Worm (Caenorhabditis elegans) whole organism, midembryonic: ENCODE data around the gene W02B12.1.

Experiments
- T22C8.4 ChIP-seq: fragments of 200-800 bp; sonication (Bioruptor generic); IDR thresholded peaks from 2 replicates; pipeline ENCODE4 v1.3.6; 2022; ENCODE audit warnings: missing genetic modification characterization, missing compliant biosample characterization
- cog-1 ChIP-seq: sonication (generic microtip); optimal IDR thresholded peaks from 2 replicates; lab custom pipeline; 2016; ENCODE audit warnings: missing genetic modification characterization, missing compliant biosample characterization
- flt-1 ChIP-seq: fragments of 200-800 bp; sonication (Bioruptor generic); IDR thresholded peaks from 2 replicates; pipeline ENCODE4 v1.3.6; 2022; ENCODE audit warnings: missing genetic modification characterization, missing compliant biosample characterization
- klf-2 ChIP-seq: fragments of 200-800 bp; sonication (Bioruptor generic); conservative IDR thresholded peaks from 2 replicates; pipeline ENCODE4 v1.3.6; 2022; ENCODE audit warnings: missing genetic modification reagents, missing genetic modification characterization, missing compliant biosample characterization
- med-1 ChIP-seq: sonication (generic microtip); optimal IDR thresholded peaks from 2 replicates; lab custom pipeline; 2017; ENCODE audit warnings: missing genetic modification characterization, mild to moderate bottlenecking, missing compliant biosample characterization, antibody characterized with exemption, missing genetic modification reagents; ENCODE audit not compliant: insufficient read depth
- ref-1 ChIP-seq: fragments of 200-800 bp; sonication (Bioruptor generic); conservative IDR thresholded peaks from 2 replicates; pipeline ENCODE4 v1.3.6; 2022; ENCODE audit warnings: missing genetic modification reagents, missing genetic modification characterization, missing compliant biosample characterization
- tab-1 ChIP-seq: fragments of 200-800 bp; sonication (Bioruptor generic); IDR thresholded peaks from 2 replicates; pipeline ENCODE4 v1.3.6; 2022; ENCODE audit warnings: missing genetic modification characterization, missing compliant biosample characterization
- ztf-23 ChIP-seq: fragments of 200-800 bp; sonication (Bioruptor generic); IDR thresholded peaks from 2 replicates; pipeline ENCODE4 v1.3.6; 2022; ENCODE audit warnings: missing genetic modification reagents, missing genetic modification characterization, missing compliant biosample characterization
- ztf-29 ChIP-seq: fragments of 200-800 bp; sonication (Bioruptor generic); IDR thresholded peaks from 2 replicates; pipeline ENCODE4 v1.3.6; 2022; ENCODE audit warnings: missing genetic modification reagents, missing genetic modification characterization, missing compliant biosample characterization

W02B12.1 gene

DNA sequence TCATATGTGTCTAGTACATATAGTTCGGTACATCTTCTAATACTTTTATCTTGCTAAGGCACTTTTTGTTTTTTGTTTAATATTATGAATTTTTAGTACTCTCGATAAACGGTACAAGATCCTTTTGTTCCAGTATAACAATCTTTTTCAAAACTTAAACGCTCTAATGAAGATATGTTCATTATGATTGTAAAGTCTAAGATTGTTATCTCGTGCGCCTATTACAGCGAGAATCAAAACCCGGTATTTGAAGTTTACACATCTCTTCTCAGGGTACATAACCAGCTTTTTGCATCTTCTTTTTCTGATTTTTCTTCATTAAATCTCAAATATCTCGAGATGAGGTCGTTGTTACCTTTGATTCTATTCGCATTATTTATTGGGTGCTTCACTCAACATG lies 39.2 kb downstream of the W02B12.1 start, which contains the start of gene B0334.13:
TSS of gene B0334.13 (plus strand) at position 301 of the 400 bp plus-strand sequence.
- no peak for TF ChIP-seq T22C8.4
- no peak for TF ChIP-seq tab-1 (GFP tag; lab: Robert Waterston, UW)
- TF ChIP-seq klf-2 (GFP tag; lab: Robert Waterston, UW): no peak

DNA sequence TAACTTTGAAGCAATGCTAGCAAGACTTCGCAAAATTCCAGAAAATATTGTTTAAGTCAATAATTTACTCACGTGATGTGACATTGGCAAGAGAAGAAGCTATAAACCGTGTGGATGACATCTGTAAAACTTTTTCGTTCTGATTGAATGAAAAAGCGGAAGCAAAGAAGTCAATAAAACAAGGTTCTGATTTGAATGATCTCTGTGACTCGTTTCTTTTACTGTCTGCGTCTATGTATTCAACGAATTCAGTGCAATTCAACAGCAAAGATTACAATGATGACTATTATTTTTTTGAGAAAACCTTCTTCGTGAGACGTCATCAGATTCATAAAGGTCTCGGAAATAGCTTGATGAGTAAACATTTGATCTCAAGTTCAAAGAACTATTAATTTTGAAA lies 44.0 kb downstream of the W02B12.1 start, which contains the start of gene hacl-1:
TSS of gene hacl-1 (minus strand) at position 121 of the 400 bp plus-strand sequence.
- TF ChIP-seq klf-2 (GFP tag; lab: Robert Waterston, UW) (no peak), med-1 (GFP tag; lab: Kevin White, UChicago) (no peak), tab-1 (GFP tag; lab: Robert Waterston, UW) (no peak), ztf-23 (no peak), cog-1 (tag; lab: Kevin White, UChicago) (no peak), ref-1 (GFP tag; lab: Robert Waterston, UW) (no peak), ztf-29 (no peak), flt-1 (GFP tag; lab: Robert Waterston, UW) (no peak), T22C8.4 (no peak)

DNA sequence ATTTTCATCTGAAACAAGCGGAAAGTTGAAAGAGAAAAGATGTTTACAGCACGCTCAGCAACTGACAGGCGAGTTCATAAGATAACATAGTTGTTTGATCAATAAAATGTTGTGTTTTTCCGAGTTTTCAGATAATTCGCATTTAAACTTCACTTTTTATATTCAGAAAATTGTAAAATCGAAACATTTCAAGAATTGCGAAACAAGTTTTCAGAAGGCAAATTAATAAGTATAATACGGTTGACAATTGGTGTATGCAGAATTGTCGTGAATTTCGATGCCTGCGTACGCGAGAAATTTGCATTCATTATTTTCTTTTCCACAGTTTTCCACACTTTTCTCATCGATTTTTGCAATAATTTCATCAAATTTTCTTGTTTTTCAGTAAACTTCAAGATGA lies 46.5 kb downstream of the W02B12.1 start, which contains the start of the genes ooc-3 and B0334.4:
TSS of gene ooc-3 (minus strand) at position 15 of the 400 bp plus-strand sequence.
TSS of gene B0334.4 (plus strand) at position 386 of the 400 bp plus-strand sequence.
- TF ChIP-seq ztf-23 (no peak), med-1 (GFP tag; lab: Kevin White, UChicago) (no peak), ref-1 (GFP tag; lab: Robert Waterston, UW) (no peak), tab-1 (GFP tag; lab: Robert Waterston, UW) (no peak), cog-1 (tag; lab: Kevin White, UChicago) (no peak), ztf-29 (no peak), klf-2 (GFP tag; lab: Robert Waterston, UW) (no peak), flt-1 (GFP tag; lab: Robert Waterston, UW) (no peak), T22C8.4 (no peak)

DNA sequence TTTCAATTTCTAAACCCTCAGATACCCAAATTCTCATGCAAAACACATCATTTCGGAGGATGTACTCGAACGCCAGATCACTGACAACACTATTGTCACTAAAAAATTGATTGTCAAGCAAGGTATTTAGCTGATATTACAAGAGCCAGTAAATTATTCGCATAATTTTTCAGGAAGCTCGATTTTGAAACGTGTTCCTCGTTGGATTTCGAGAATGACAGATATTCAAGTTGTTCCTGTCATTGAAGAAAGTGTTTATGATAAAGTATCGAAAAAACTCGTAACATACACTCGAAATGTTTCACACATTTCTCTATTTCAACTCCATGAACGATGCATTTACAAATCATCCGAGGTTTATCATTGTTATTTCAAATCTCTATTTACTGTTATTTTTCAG lies 47.0 kb downstream of the W02B12.1 start:
- TF ChIP-seq flt-1 (GFP tag; lab: Robert Waterston, UW): no peak
- TF ChIP-seq ztf-23: no peak
- TF ChIP-seq ref-1 (GFP tag; lab: Robert Waterston, UW): no peak
- TF ChIP-seq klf-2 (GFP tag; lab: Robert Waterston, UW): no peak
- TF ChIP-seq tab-1 (GFP tag; lab: Robert Waterston, UW): no peak
- no peak for TF ChIP-seq cog-1 (tag; lab: Kevin White, UChicago)
- TF ChIP-seq med-1 (GFP tag; lab: Kevin White, UChicago): no peak
- TF ChIP-seq T22C8.4: no peak
- TF ChIP-seq ztf-29: no peak

DNA sequence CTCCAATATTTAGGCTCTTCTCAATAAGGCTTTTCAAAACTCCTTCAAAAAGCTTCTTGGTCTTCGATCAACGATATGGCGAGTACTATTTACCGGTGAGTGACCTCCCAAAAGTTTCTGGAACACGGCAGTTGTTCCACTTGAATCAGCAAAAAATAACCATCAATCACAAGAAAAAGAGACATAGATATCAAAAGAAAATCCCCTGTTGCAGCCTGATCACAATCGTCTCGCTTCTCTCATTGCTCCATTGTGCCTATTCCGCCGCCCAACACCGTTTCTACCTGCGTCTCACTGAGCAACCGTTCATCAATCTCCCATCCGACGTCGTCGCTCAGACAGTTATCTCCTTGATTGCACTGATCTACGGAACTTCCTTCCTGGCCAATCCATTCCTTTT lies 47.9 kb downstream of the W02B12.1 start, which contains the start of gene emc-5:
TSS of gene emc-5 (plus strand) at position 14 of the 400 bp plus-strand sequence.
- TF ChIP-seq tab-1 (GFP tag; lab: Robert Waterston, UW) (no peak), med-1 (GFP tag; lab: Kevin White, UChicago) (no peak), T22C8.4 (no peak), ztf-29 (no peak)

DNA sequence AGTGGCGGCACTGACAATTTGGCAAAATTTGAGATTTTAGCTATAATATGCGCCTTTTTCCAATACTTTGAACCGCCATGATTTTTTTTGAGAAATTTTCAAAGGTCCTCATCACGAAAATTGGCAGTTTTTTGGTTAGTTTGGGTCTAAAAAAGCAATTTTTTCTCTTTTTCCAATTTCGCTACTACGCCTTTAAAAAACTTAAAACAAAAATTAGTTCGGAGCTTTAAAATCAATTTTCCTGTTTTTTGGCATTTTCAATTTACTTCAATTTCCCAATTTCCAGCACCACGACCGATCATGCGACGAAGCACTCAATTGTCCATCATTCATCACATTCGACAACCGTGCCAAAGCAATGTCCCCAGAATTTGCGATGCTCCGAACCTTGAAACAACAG lies 48.5 kb downstream of the W02B12.1 start, which contains the start of gene B0334.5:
TSS of gene B0334.5 (plus strand) at position 301 of the 400 bp plus-strand sequence.
- TF ChIP-seq tab-1 (GFP tag; lab: Robert Waterston, UW) (no peak), ztf-29 (no peak), ztf-23 (0 out of 2 replicates have a peak, but pooled peaks have one; percentile 31)

DNA sequence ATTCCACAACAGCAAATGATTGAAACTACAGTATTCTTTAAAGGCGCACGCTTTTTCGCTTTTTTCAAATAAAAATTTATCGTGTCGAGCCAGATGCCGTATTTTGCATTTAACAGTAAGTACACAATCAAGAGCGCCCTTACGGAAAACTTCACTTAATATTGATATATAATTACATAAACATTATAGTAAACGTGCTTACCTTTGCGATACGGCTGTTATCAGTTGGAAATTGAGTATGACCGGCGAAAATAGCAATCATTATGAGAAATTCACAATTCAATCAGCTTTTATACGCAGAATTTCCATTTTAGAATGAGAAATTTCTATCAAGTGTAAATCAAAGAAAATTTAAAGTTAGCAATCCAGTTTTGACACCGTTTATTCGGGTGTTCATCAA lies 51.4 kb downstream of the W02B12.1 start, which contains the start of gene B0334.20:
TSS of gene B0334.20 (minus strand) at position 262 of the 400 bp plus-strand sequence.
- TF ChIP-seq T22C8.4: no peak
- TF ChIP-seq ztf-23: no peak
- TF ChIP-seq ztf-29: no peak
- TF ChIP-seq tab-1 (GFP tag; lab: Robert Waterston, UW): no peak
- no peak for TF ChIP-seq klf-2 (GFP tag; lab: Robert Waterston, UW)
- TF ChIP-seq cog-1 (tag; lab: Kevin White, UChicago): no peak
- TF ChIP-seq flt-1 (GFP tag; lab: Robert Waterston, UW): no peak
- TF ChIP-seq ref-1 (GFP tag; lab: Robert Waterston, UW): no peak
- TF ChIP-seq med-1 (GFP tag; lab: Kevin White, UChicago): no peak
